Worm (Caenorhabditis elegans) whole organism, L1 larva: ENCODE results near the gene K12H6.8.
A peak's percentile ranks its signal among the peaks of the same experiment; 100 is the strongest.

ENCODE experiments used
- C16A3.4 ChIP-seq: fragments of 150-350 bp; optimal IDR thresholded peaks from 2 replicates; lab custom pipeline; 2014; ENCODE audit warnings: missing biosample characterization, missing genetic modification characterization
- C34B4.2 ChIP-seq: sonication (generic microtip); optimal IDR thresholded peaks from 2 replicates; lab custom pipeline; 2017; ENCODE audit warnings: mild to moderate bottlenecking, missing genetic modification characterization, missing compliant biosample characterization
- aly-2 ChIP-seq: fragments of 150-350 bp; optimal IDR thresholded peaks from 2 replicates; lab custom pipeline; 2014; ENCODE audit warnings: missing biosample characterization, missing genetic modification characterization
- ama-1 ChIP-seq: fragments of 150-350 bp; optimal IDR thresholded peaks from 2 replicates; lab custom pipeline; 2014
- blmp-1 ChIP-seq: fragments of 150-350 bp; optimal IDR thresholded peaks from 2 replicates; lab custom pipeline; 2014; ENCODE audit warnings: missing biosample characterization, missing genetic modification characterization
- ceh-63 ChIP-seq: fragments of 200-800 bp; sonication (Bioruptor generic); optimal IDR thresholded peaks from 2 replicates; lab custom pipeline; 2018; ENCODE audit warnings: mild to moderate bottlenecking, missing genetic modification characterization, missing compliant biosample characterization
- ceh-82 ChIP-seq, 3 experiments: fragments of 150-350 bp in 1 of 3; sonication (generic microtip) in 2 of 3; optimal IDR thresholded peaks; 2 replicates each; lab custom pipeline; 2014 to 2017; ENCODE audit warnings: missing biosample characterization in 3 of 3, missing genetic modification characterization in 3 of 3
- ceh-90 ChIP-seq: sonication (generic microtip); optimal IDR thresholded peaks from 2 replicates; lab custom pipeline; 2016; ENCODE audit warnings: missing genetic modification characterization, missing compliant biosample characterization
- ces-1 ChIP-seq: fragments of 150-350 bp; optimal IDR thresholded peaks from 2 replicates; lab custom pipeline; 2014; ENCODE audit warnings: missing biosample characterization, missing genetic modification reagents, missing genetic modification characterization
- dpl-1 ChIP-seq, 3 experiments: fragments of 150-350 bp in 2 of 3; sonication (generic microtip) in 1 of 3; optimal IDR thresholded peaks; 2 replicates each; lab custom pipeline; 2014 to 2017; ENCODE audit warnings: missing biosample characterization in 3 of 3, missing genetic modification characterization in 3 of 3, missing genetic modification reagents in 3 of 3
- egl-27 ChIP-seq, 2 experiments: fragments of 150-350 bp in 1 of 2; sonication (generic microtip); optimal IDR thresholded peaks; 3 replicates each; lab custom pipeline; 2017 to 2018; ENCODE audit warnings: missing biosample characterization in 2 of 2, missing genetic modification characterization in 2 of 2, missing genetic modification reagents in 2 of 2
- elt-3 ChIP-seq, 6 experiments: fragments of 150-350 bp in 1 of 6; sonication (generic microtip); optimal IDR thresholded peaks; 2 replicates each; lab custom pipeline; 2017 to 2018; ENCODE audit warnings: missing biosample characterization in 6 of 6, missing genetic modification characterization in 6 of 6, inconsistent platforms in 1 of 6
- ets-5 ChIP-seq: fragments of 200-800 bp; sonication (Bioruptor generic); IDR thresholded peaks from 2 replicates; pipeline ENCODE4 v1.3.6; 2022; ENCODE audit warnings: missing genetic modification characterization, missing compliant biosample characterization
- grh-1 ChIP-seq: fragments of 200-800 bp; sonication (Bioruptor generic); IDR thresholded peaks from 2 replicates; pipeline ENCODE4 v1.3.6; 2022; ENCODE audit warnings: missing genetic modification reagents, missing genetic modification characterization, missing compliant biosample characterization
- hpl-2 ChIP-seq: fragments of 150-350 bp; optimal IDR thresholded peaks from 2 replicates; lab custom pipeline; 2014; ENCODE audit warnings: missing biosample characterization, missing genetic modification reagents, missing genetic modification characterization
- irx-1 ChIP-seq: sonication (generic microtip); optimal IDR thresholded peaks from 2 replicates; lab custom pipeline; 2016; ENCODE audit warnings: missing genetic modification characterization, missing compliant biosample characterization
- jun-1 ChIP-seq: fragments of 150-350 bp; optimal IDR thresholded peaks from 2 replicates; lab custom pipeline; 2014; ENCODE audit warnings: missing biosample characterization, missing genetic modification reagents, missing genetic modification characterization
- lin-35 ChIP-seq, 2 experiments: fragments of 150-350 bp; optimal IDR thresholded peaks; 2 replicates each; lab custom pipeline; 2014; ENCODE audit warnings: missing biosample characterization in 2 of 2, missing genetic modification characterization in 2 of 2, missing genetic modification reagents in 2 of 2
- lin-39 ChIP-seq: fragments of 150-350 bp; optimal IDR thresholded peaks from 2 replicates; lab custom pipeline; 2014; ENCODE audit warnings: missing biosample characterization, missing genetic modification reagents, missing genetic modification characterization
- lir-3 ChIP-seq: sonication (generic microtip); optimal IDR thresholded peaks from 2 replicates; lab custom pipeline; 2016; ENCODE audit warnings: mild to moderate bottlenecking, missing genetic modification characterization, moderate library complexity, missing compliant biosample characterization; ENCODE audit not compliant: poor library complexity
- lsy-2 ChIP-seq, 2 experiments: fragments of 150-350 bp; optimal IDR thresholded peaks; 2 replicates each; lab custom pipeline; 2014; ENCODE audit warnings: missing biosample characterization in 2 of 2, missing genetic modification characterization in 2 of 2
- mab-9 ChIP-seq: fragments of 200-800 bp; sonication (Bioruptor generic); IDR thresholded peaks from 2 replicates; pipeline ENCODE4 v1.3.6; 2022; ENCODE audit warnings: missing genetic modification reagents, missing genetic modification characterization, missing compliant biosample characterization
- mdl-1 ChIP-seq, 2 experiments: fragments of 150-350 bp; optimal IDR thresholded peaks; 2 replicates each; lab custom pipeline; 2014 to 2017; ENCODE audit warnings: missing biosample characterization in 2 of 2, missing genetic modification characterization in 2 of 2, inconsistent platforms in 1 of 2
- mef-2 ChIP-seq: fragments of 150-350 bp; optimal IDR thresholded peaks from 2 replicates; lab custom pipeline; 2014; ENCODE audit warnings: missing biosample characterization, missing genetic modification characterization
- nhr-19 ChIP-seq: fragments of 200-800 bp; sonication (Bioruptor generic); conservative IDR thresholded peaks from 2 replicates; pipeline ENCODE4 v1.3.6; 2022; ENCODE audit warnings: missing genetic modification characterization, missing compliant biosample characterization
- nhr-20 ChIP-seq: sonication (generic microtip); optimal IDR thresholded peaks from 2 replicates; lab custom pipeline; 2016; ENCODE audit warnings: mild to moderate bottlenecking, missing genetic modification characterization, missing compliant biosample characterization
- nhr-237 ChIP-seq: fragments of 150-350 bp; optimal IDR thresholded peaks from 2 replicates; lab custom pipeline; 2014; ENCODE audit warnings: missing biosample characterization, missing genetic modification characterization
- nhr-47 ChIP-seq: sonication (generic microtip); optimal IDR thresholded peaks from 2 replicates; lab custom pipeline; 2016; ENCODE audit warnings: mild to moderate bottlenecking, missing genetic modification characterization, moderate library complexity, missing compliant biosample characterization
- nhr-71 ChIP-seq: sonication (generic microtip); optimal IDR thresholded peaks from 2 replicates; lab custom pipeline; 2016; ENCODE audit warnings: mild to moderate bottlenecking, missing genetic modification characterization, moderate library complexity, missing compliant biosample characterization
- nhr-77 ChIP-seq: fragments of 150-350 bp; optimal IDR thresholded peaks from 2 replicates; lab custom pipeline; 2014; ENCODE audit warnings: missing biosample characterization, missing genetic modification characterization
- nhr-90 ChIP-seq: sonication (generic microtip); optimal IDR thresholded peaks from 2 replicates; lab custom pipeline; 2016; ENCODE audit warnings: mild to moderate bottlenecking, missing genetic modification characterization, missing compliant biosample characterization; ENCODE audit not compliant: poor library complexity
- pax-3 ChIP-seq: fragments of 200-800 bp; sonication (Bioruptor generic); optimal IDR thresholded peaks from 2 replicates; lab custom pipeline; 2018; ENCODE audit warnings: mild to moderate bottlenecking, missing genetic modification characterization, moderate library complexity, missing compliant biosample characterization
- pqm-1 ChIP-seq: sonication (generic microtip); optimal IDR thresholded peaks from 3 replicates; lab custom pipeline; 2017; ENCODE audit warnings: missing biosample characterization, missing genetic modification characterization
- rnt-1 ChIP-seq: sonication (generic microtip); optimal IDR thresholded peaks from 2 replicates; lab custom pipeline; 2016; ENCODE audit warnings: mild to moderate bottlenecking, missing genetic modification characterization, moderate library complexity, missing compliant biosample characterization
- skn-1 ChIP-seq: fragments of 150-350 bp; optimal IDR thresholded peaks from 2 replicates; lab custom pipeline; 2014; ENCODE audit warnings: missing biosample characterization, missing genetic modification characterization
- snpc-4 ChIP-seq: fragments of 150-350 bp; optimal IDR thresholded peaks from 2 replicates; lab custom pipeline; 2014; ENCODE audit warnings: missing biosample characterization, missing genetic modification characterization
- snu-23 ChIP-seq: sonication (generic microtip); optimal IDR thresholded peaks from 2 replicates; lab custom pipeline; 2016; ENCODE audit warnings: missing genetic modification characterization, missing compliant biosample characterization
- sox-4 ChIP-seq: sonication (generic microtip); optimal IDR thresholded peaks from 2 replicates; lab custom pipeline; 2016; ENCODE audit warnings: missing genetic modification characterization, missing compliant biosample characterization
- sptf-1 ChIP-seq: fragments of 150-350 bp; optimal IDR thresholded peaks from 2 replicates; lab custom pipeline; 2014; ENCODE audit warnings: missing biosample characterization, missing genetic modification characterization
- tbx-2 ChIP-seq: sonication (generic microtip); optimal IDR thresholded peaks from 2 replicates; lab custom pipeline; 2016; ENCODE audit warnings: missing genetic modification characterization, missing compliant biosample characterization
- tlp-1 ChIP-seq: fragments of 150-350 bp; optimal IDR thresholded peaks from 2 replicates; lab custom pipeline; 2014; ENCODE audit warnings: missing biosample characterization, missing genetic modification characterization
- unc-86 ChIP-seq: sonication (generic microtip); optimal IDR thresholded peaks from 2 replicates; lab custom pipeline; 2016; ENCODE audit warnings: missing genetic modification characterization, missing compliant biosample characterization
- vab-15 ChIP-seq: sonication (generic microtip); optimal IDR thresholded peaks from 2 replicates; lab custom pipeline; 2017; ENCODE audit warnings: missing genotype, mild to moderate bottlenecking, missing genetic modification characterization, missing compliant biosample characterization
- xbp-1 ChIP-seq: sonication (generic microtip); optimal IDR thresholded peaks from 2 replicates; lab custom pipeline; 2016; ENCODE audit warnings: missing genetic modification characterization, missing compliant biosample characterization
- ztf-4 ChIP-seq: fragments of 150-350 bp; optimal IDR thresholded peaks from 2 replicates; lab custom pipeline; 2014; ENCODE audit warnings: missing biosample characterization, missing genetic modification characterization

The K12H6.8 gene

ce11 chrII:2800550-2801233 is 27.0 kb upstream of the K12H6.8 start, which contains the start of gene nhr-119 (continued):
- TF ChIP-seq nhr-47 (tag; lab: Kevin White, UChicago), result peak; percentile 77
- no peak for TF ChIP-seq hpl-2 (GFP tag; lab: Kevin White, UChicago)
- peak; percentile 28 for TF ChIP-seq irx-1 (tag; lab: Kevin White, UChicago)
- TF ChIP-seq ceh-82 (tag; optimal IDR thresholded peaks at IDR 0.05; lab: Kevin White, UChicago), result no peak
- TF ChIP-seq jun-1, result peak; percentile 73
- peak; percentile 27 for TF ChIP-seq nhr-77 (tag; lab: Kevin White, UChicago)
- no peak for TF ChIP-seq ceh-90 (tag; lab: Kevin White, UChicago)
- TF ChIP-seq grh-1, result peak; percentile 71
- TF ChIP-seq sptf-1, result no peak
- peak; percentile 50 for TF ChIP-seq xbp-1
- no peak for TF ChIP-seq ces-1 (GFP tag; lab: Kevin White, UChicago)
- peak; percentile 18 for TF ChIP-seq pqm-1
- TF ChIP-seq sox-4 (tag; lab: Kevin White, UChicago), result no peak
- TF ChIP-seq ets-5, result no peak
- peak; percentile 69 to 74 for TF ChIP-seq lsy-2 (tag; optimal IDR thresholded peaks at IDR 0.05; lab: Kevin White, UChicago)
- no peak for TF ChIP-seq unc-86 (tag; lab: Kevin White, UChicago)
- TF ChIP-seq rnt-1, result peak; percentile 87
- TF ChIP-seq snpc-4 (tag; lab: Kevin White, UChicago), result no peak
- peak; percentile 0 for TF ChIP-seq ama-1 (lab: Kevin White, UChicago)
- TF ChIP-seq nhr-90 (tag; lab: Kevin White, UChicago), result peak; percentile 87
- TF ChIP-seq nhr-71, result peak; percentile 94
- peak; percentile 85 for TF ChIP-seq nhr-19 (GFP tag; lab: Robert Waterston, UW)
- peak; percentile 32 to 58 (median 34) for TF ChIP-seq dpl-1 (GFP tag; optimal IDR thresholded peaks at IDR 0.05; lab: Kevin White, UChicago)
- peak; percentile 40 for TF ChIP-seq ztf-4
- peak; percentile 69 for TF ChIP-seq blmp-1 (tag; lab: Kevin White, UChicago)
- TF ChIP-seq nhr-237, result no peak
- no peak for TF ChIP-seq vab-15 (tag; lab: Kevin White, UChicago)
- TF ChIP-seq C16A3.4, result peak; percentile 19
- peak; percentile 77 for TF ChIP-seq tbx-2 (tag; lab: Kevin White, UChicago)
- peak in 1 of 2 experiments; percentile 71 for TF ChIP-seq mdl-1 (tag; optimal IDR thresholded peaks at IDR 0.05; lab: Kevin White, UChicago)
- TF ChIP-seq lin-39, result peak; percentile 92
- TF ChIP-seq skn-1 (tag; lab: Kevin White, UChicago), result peak; percentile 4
- TF ChIP-seq lin-35 (GFP tag; optimal IDR thresholded peaks at IDR 0.05; lab: Kevin White, UChicago), result peak; percentile 6 to 69
- TF ChIP-seq snu-23 (GFP tag; lab: Kevin White, UChicago), result peak; percentile 83
- no peak for TF ChIP-seq tlp-1
- TF ChIP-seq nhr-20 (tag; lab: Kevin White, UChicago), result peak; percentile 90

- TF ChIP-seq nhr-237 (no peak), ces-1 (GFP tag; lab: Kevin White, UChicago) (no peak), egl-27 (tag; optimal IDR thresholded peaks at IDR 0.05; lab: Kevin White, UChicago) (no peak), lir-3 (tag; lab: Kevin White, UChicago) (no peak), mab-9 (GFP tag; lab: Robert Waterston, UW) (no peak), ceh-63 (GFP tag; lab: Kevin White, UChicago) (no peak), C34B4.2 (tag; lab: Kevin White, UChicago) (no peak), ceh-90 (tag; lab: Kevin White, UChicago) (no peak), tbx-2 (tag; lab: Kevin White, UChicago) (no peak), pax-3 (no peak), nhr-71 (no peak), aly-2 (tag; lab: Kevin White, UChicago) (no peak), tlp-1 (no peak), xbp-1 (no peak), skn-1 (tag; lab: Kevin White, UChicago) (no peak), elt-3 (tag; optimal IDR thresholded peaks at IDR 0.05; lab: Kevin White, UChicago) (no peak), mef-2 (tag; lab: Kevin White, UChicago) (no peak)
Observed at ce11 chrII:2801764-2802163, 25.9 kb upstream of the K12H6.8 start.
